Fruit fly (Drosophila melanogaster) whole organism, adult: ENCODE measurements around the gene LysE.
"Not testable (repeated sequence)": the region's sequence is repeated elsewhere in the genome, so short reads cannot be mapped to it uniquely, and the experiment has no call there.

Source experiments
- CG11617 ChIP-seq: fragments of 200-800 bp; sonication (Bioruptor generic); optimal IDR thresholded peaks from 2 replicates; lab custom pipeline; 2017; ENCODE audit warnings: mild to moderate bottlenecking, missing biosample characterization, missing genetic modification reagents, missing genetic modification characterization
- CG12768 ChIP-seq: fragments of 200-800 bp; sonication (Bioruptor generic); optimal IDR thresholded peaks from 2 replicates; lab custom pipeline; 2017; ENCODE audit warnings: missing biosample characterization, missing genetic modification characterization, mild to moderate bottlenecking, moderate library complexity, missing genetic modification reagents
- CG14711 ChIP-seq: fragments of 200-800 bp; sonication (Bioruptor generic); optimal IDR thresholded peaks from 2 replicates; lab custom pipeline; 2018; ENCODE audit warnings: missing biosample characterization, mild to moderate bottlenecking, missing genetic modification characterization, moderate library complexity
- CG1620 ChIP-seq: fragments of 200-800 bp; sonication (Bioruptor generic); optimal IDR thresholded peaks from 2 replicates; lab custom pipeline; 2016; ENCODE audit warnings: missing biosample characterization, missing genetic modification characterization
- CG33017 ChIP-seq: fragments of 200-800 bp; sonication (Bioruptor generic); optimal IDR thresholded peaks from 2 replicates; lab custom pipeline; 2018; ENCODE audit warnings: missing biosample characterization, mild to moderate bottlenecking, missing genetic modification characterization, moderate library complexity
- CG5204 ChIP-seq: fragments of 200-800 bp; sonication (Bioruptor generic); optimal IDR thresholded peaks from 2 replicates; lab custom pipeline; 2016; ENCODE audit warnings: missing biosample characterization, missing genetic modification characterization
- CG7045 ChIP-seq: fragments of 200-800 bp; sonication (Bioruptor generic); optimal IDR thresholded peaks from 2 replicates; lab custom pipeline; 2017; ENCODE audit warnings: missing biosample characterization, mild to moderate bottlenecking, missing genetic modification characterization
- CG7101 ChIP-seq: fragments of 200-800 bp; sonication (Bioruptor generic); optimal IDR thresholded peaks from 2 replicates; lab custom pipeline; 2018; ENCODE audit warnings: missing biosample characterization, mild to moderate bottlenecking, missing genetic modification characterization, moderate library complexity
- Clk ChIP-seq: fragments of 200-800 bp; sonication (Bioruptor generic); optimal IDR thresholded peaks from 2 replicates; lab custom pipeline; 2017; ENCODE audit warnings: missing biosample characterization, missing genetic modification characterization
- Crg-1 ChIP-seq: fragments of 200-800 bp; sonication (Bioruptor generic); optimal IDR thresholded peaks from 2 replicates; lab custom pipeline; 2016; ENCODE audit warnings: missing biosample characterization, missing genetic modification characterization
- Hr96 ChIP-seq: fragments of 200-800 bp; sonication (Bioruptor generic); optimal IDR thresholded peaks from 2 replicates; lab custom pipeline; 2016; ENCODE audit warnings: missing biosample characterization, missing genetic modification characterization
- Mnt ChIP-seq: fragments of 200-800 bp; sonication (Bioruptor generic); optimal IDR thresholded peaks from 2 replicates; lab custom pipeline; 2016; ENCODE audit warnings: missing biosample characterization, mild to moderate bottlenecking, missing genetic modification characterization
- bab1 ChIP-seq: fragments of 200-800 bp; sonication (Bioruptor generic); optimal IDR thresholded peaks from 3 replicates; lab custom pipeline; 2019; ENCODE audit warnings: missing biosample characterization, mild to moderate bottlenecking, missing genetic modification characterization, moderate library complexity
- cic ChIP-seq: fragments of 200-800 bp; sonication (Bioruptor generic); optimal IDR thresholded peaks from 2 replicates; lab custom pipeline; 2017; ENCODE audit warnings: missing biosample characterization, mild to moderate bottlenecking, missing genetic modification characterization, moderate library complexity
- kay ChIP-seq: fragments of 200-800 bp; sonication (Bioruptor generic); peaks from one replicate; lab custom pipeline; 2016; ENCODE audit warnings: missing biosample characterization, missing genetic modification characterization, borderline replicate concordance
- ovo ChIP-seq: fragments of 200-800 bp; sonication (Bioruptor generic); optimal IDR thresholded peaks from 2 replicates; lab custom pipeline; 2016; ENCODE audit warnings: missing biosample characterization, missing genetic modification characterization
- pad ChIP-seq: fragments of 200-800 bp; sonication (Bioruptor generic); optimal IDR thresholded peaks from 3 replicates; lab custom pipeline; 2017; ENCODE audit warnings: missing biosample characterization, missing genetic modification characterization, mild to moderate bottlenecking, moderate library complexity, missing genetic modification reagents
- tj ChIP-seq: fragments of 200-800 bp; sonication (Bioruptor generic); optimal IDR thresholded peaks from 3 replicates; lab custom pipeline; 2017; ENCODE audit warnings: missing biosample characterization, mild to moderate bottlenecking, missing genetic modification characterization, moderate library complexity
- toe ChIP-seq: fragments of 200-800 bp; sonication (Bioruptor generic); optimal IDR thresholded peaks from 2 replicates; lab custom pipeline; 2016; ENCODE audit warnings: missing biosample characterization, missing genetic modification characterization

The LysE gene

DNA sequence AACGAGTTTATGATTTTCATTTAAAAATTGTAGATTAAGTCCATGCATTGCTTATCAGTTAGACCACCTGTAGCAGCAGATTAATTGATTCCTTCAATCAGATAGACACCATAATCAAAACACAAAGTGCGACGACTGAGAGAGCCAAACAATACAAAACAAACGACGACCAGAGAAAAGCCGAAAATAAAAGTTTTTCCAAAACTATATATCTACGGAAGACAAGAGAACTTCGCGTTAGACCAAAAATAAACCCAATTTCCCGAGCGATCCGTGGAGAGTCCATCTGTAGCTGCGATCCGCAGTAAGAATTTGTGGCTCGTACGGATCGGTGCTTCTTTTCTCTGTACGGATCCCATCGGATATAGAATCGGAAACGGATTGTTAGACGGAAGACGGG is 22.8 kb downstream of the LysE start, which contains the start of gene galene:
Gene galene (plus strand): TSS at position 301 of the 400 bp plus-strand sequence.
- TF ChIP-seq CG1620 (GFP tag; lab: Kevin White, UChicago), result no peak
- no peak for TF ChIP-seq CG14711
- no peak for TF ChIP-seq Hr96 (GFP tag; lab: Kevin White, UChicago)
- no peak for TF ChIP-seq CG12768
- TF ChIP-seq Crg-1, result no peak
- TF ChIP-seq CG7101 (tag; lab: Kevin White, UChicago), result no peak
- TF ChIP-seq toe, result no peak
- no peak for TF ChIP-seq kay
- TF ChIP-seq cic (GFP tag; lab: Kevin White, UChicago), result no peak
- no peak for TF ChIP-seq CG11617 (GFP tag; lab: Kevin White, UChicago)
- TF ChIP-seq tj (GFP tag; lab: Kevin White, UChicago), result no peak
- no peak for TF ChIP-seq Mnt (GFP tag; lab: Kevin White, UChicago)
- TF ChIP-seq ovo, result no peak
- no peak for TF ChIP-seq Clk (GFP tag; lab: Kevin White, UChicago)
- no peak for TF ChIP-seq bab1 (GFP tag; lab: Kevin White, UChicago)
- TF ChIP-seq CG33017, result no peak

DNA sequence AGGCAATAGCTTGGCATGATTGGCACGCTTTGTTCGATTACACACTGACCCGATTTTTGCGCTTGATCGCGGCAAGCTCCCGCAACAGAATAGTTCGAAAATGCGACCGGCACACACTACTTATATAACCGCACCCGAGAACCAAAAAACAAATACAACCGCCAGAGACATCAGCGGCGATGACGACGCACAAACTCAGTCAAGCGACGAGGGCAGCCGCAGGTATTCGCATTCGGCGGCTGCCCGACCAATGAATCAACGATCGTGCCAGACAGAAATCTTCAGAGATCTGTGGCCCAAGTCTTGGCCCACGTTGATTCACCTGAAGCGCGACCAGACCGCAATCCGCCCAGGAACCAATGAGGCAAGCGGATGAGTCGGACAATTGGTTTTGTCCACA is 25.6 kb downstream of the LysE start, which contains the start of gene CG9192:
Gene CG9192 (minus strand): TSS at position 101 of the 400 bp plus-strand sequence.
- TF ChIP-seq CG11617 (GFP tag; lab: Kevin White, UChicago) (no peak), Mnt (GFP tag; lab: Kevin White, UChicago) (no peak), Clk (GFP tag; lab: Kevin White, UChicago) (no peak), CG1620 (GFP tag; lab: Kevin White, UChicago) (no peak), CG7045 (no peak), ovo (no peak), toe (no peak), CG5204 (GFP tag; lab: Kevin White, UChicago) (no peak)

DNA sequence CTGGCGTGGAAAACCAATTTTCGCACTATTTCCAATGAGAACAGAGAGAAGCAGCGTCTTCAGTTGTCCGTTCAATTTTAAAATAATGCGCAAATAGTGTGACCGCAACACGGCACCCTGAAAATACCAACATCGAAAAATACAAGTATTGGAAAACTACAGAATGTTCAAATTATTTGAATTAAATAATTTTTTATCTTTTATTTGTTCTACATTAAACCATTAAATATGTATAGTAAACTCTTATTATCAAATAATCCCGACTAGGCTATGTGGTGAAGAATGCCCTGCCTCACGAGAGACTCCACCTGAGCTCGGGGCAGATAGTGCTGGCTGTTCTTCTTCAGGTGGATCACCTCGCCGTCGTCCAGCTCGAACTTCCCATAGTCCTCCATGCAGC is 33.2 kb downstream of the LysE start, which contains the start of gene Klp61F:
Gene Klp61F (minus strand): TSS at position 101 of the 400 bp plus-strand sequence.
- not testable (repeated sequence) for TF ChIP-seq CG7101 (tag; lab: Kevin White, UChicago); pad (GFP tag; lab: Kevin White, UChicago); toe

DNA sequence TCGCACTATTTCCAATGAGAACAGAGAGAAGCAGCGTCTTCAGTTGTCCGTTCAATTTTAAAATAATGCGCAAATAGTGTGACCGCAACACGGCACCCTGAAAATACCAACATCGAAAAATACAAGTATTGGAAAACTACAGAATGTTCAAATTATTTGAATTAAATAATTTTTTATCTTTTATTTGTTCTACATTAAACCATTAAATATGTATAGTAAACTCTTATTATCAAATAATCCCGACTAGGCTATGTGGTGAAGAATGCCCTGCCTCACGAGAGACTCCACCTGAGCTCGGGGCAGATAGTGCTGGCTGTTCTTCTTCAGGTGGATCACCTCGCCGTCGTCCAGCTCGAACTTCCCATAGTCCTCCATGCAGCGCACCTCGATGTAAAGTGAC is 34.2 kb downstream of the LysE start, which contains the start of gene CG32318:
Gene CG32318 (minus strand): TSS at position 101 of the 400 bp plus-strand sequence.
- not testable (repeated sequence) for TF ChIP-seq Hr96, bab1, Mnt (GFP tag; lab: Kevin White, UChicago)

DNA sequence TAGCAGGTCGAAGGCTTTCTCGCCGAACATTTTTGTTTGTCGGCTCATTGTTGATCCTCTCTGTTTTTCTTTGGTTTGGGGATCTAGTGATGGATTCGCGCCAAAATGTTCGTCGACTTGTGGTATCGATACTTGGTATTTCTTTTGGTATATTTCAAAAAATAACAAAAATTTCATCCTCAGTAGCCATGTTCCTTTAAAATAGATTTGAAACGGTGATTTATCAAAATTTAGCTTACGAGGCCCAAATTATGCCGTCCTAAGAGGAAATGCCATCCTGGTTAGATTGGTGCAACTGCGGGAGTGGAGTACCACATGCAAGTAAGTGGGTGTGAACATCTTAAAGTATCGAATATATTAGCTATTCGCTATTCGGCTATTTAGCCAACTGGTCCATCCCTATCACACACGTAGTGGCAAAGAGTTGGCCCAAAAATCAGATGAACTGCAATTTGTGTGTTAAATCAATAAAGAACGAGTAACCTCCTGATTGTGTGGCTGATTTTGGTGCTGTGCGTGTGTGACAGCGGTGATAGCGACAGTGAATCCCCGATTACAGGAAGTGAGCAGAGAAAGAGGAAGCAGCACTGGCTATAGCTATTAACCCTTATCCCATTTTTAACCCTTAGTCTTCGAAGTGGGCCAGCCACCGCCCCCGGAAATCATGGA is 35.1 kb downstream of the LysE start, which contains the start of the genes Psf1 and Sac1:
Gene Psf1 (minus strand): TSS at position 51 of the 669 bp plus-strand sequence.
Gene Sac1 (plus strand): TSS at position 191 of the 669 bp plus-strand sequence.
- TF ChIP-seq Mnt (GFP tag; lab: Kevin White, UChicago), result peak; percentile 20
- no peak for TF ChIP-seq CG12768
- peak; percentile 30 for TF ChIP-seq CG5204 (GFP tag; lab: Kevin White, UChicago)
- TF ChIP-seq CG33017, result no peak
- TF ChIP-seq pad (GFP tag; lab: Kevin White, UChicago), result no peak
- TF ChIP-seq CG11617 (GFP tag; lab: Kevin White, UChicago), result no peak
- TF ChIP-seq CG7045, result peak; percentile 5
- no peak for TF ChIP-seq CG7101 (tag; lab: Kevin White, UChicago)
- no peak for TF ChIP-seq Crg-1
- peak; percentile 19 for TF ChIP-seq CG14711
- TF ChIP-seq Hr96 (GFP tag; lab: Kevin White, UChicago), result peak; percentile 55
- peak; percentile 49 for TF ChIP-seq toe
- TF ChIP-seq CG1620 (GFP tag; lab: Kevin White, UChicago), result peak; percentile 29

DNA sequence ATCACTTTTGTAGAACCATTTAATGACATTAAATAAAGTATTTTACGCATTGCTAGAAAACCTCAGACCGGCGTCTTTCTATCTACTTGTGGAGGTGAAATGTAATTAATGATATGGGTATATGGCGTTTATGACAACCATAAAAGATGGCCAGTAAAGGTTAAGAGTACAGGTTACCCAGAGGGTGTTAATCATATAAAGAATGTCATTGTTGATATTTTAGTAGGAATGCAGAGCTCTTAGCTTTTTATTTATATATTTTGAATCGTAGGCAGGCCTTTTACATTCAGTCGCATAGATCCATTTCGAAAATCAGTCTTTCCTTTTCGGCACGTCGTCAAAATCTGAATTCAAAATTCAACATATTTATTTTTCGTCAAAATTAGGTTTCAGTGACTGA is 37.8 kb downstream of the LysE start, which contains the start of gene Bfc:
Gene Bfc (plus strand): TSS at position 301 of the 400 bp plus-strand sequence.
- TF ChIP-seq Hr96 (GFP tag; lab: Kevin White, UChicago) (no peak), CG12768 (no peak), bab1 (GFP tag; lab: Kevin White, UChicago) (no peak), CG7101 (tag; lab: Kevin White, UChicago) (no peak), CG11617 (GFP tag; lab: Kevin White, UChicago) (no peak), tj (GFP tag; lab: Kevin White, UChicago) (no peak), Clk (GFP tag; lab: Kevin White, UChicago) (no peak), CG5204 (GFP tag; lab: Kevin White, UChicago) (no peak)

DNA sequence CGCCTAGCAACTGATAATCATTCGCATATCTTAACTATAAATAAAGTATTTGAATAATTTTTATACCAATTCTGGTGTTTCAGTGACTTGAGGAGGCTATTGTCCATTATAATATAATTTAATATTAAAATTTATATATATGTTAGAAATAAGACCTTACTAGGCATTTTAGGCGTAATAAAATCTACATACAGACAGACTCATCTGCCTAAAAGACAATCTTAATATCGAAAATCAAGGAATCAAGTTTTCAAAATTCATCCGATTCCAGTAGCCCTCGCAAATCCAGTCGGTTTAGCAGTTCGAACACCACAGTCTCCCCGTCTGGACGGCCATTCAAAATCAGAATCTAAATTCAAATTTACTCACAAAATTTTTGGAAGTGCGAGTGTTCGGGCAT is 39.1 kb downstream of the LysE start, which contains the start of the genes CG9130 and CG9133:
Gene CG9130 (plus strand): TSS at position 301 of the 400 bp plus-strand sequence.
Gene CG9133 (plus strand): TSS at position 301 of the 400 bp plus-strand sequence.
- no peak for TF ChIP-seq kay
